ENCODE assay signal across 1 fruit fly cellular context in the genomic region with DNA sequence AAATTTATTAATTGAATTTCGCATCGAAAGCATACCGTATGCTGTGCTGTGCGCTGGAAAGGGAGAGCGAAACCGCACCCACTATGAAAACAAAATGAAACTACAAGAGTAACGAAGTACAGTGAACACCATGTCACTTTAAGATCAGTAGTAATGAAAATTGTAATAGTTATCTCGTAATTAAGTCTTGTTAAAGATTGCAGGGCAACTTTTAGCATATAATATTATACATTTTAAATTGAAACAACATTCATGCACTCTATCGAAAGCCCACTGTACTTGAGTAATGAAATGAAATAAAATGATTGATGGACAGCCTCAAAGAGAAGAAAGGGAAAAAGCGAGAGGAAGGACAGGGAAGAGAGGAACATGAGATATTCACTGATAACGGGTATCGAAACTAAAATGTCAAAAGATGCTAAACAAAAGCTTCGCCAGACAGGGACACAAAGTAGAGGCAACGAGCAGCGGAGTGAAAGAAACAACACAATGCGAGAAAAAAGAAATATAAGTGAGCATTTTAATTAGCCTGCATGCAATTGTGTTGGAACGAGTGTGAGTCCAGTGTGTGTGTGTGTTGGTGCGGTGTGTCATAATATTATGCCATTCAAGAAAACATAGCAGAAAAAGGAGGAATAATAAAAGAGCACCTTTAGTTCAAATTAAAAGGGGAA.
TF ChIP-seq lines count a peak whose summit lies in the region.

No protein-coding gene starts in this region.

TF ChIP-seq in whole organism, embryonic, 481 proteins besides CTCF, POLR2A, EP300 and RAD21 (continued from another document):
- TF ChIP-seq Chrac-16 (GFP tag; optimal IDR thresholded peaks at IDR 0.05; lab: Kevin White, UChicago), result peak; percentile 70
- TF ChIP-seq Gug (GFP tag; IDR thresholded peaks at IDR 0.05; lab: Robert Waterston, UW), result peak; percentile 52; the same call in 2 of the 4 replicates
- peak; percentile 27 for TF ChIP-seq CG10543 (GFP tag; optimal IDR thresholded peaks at IDR 0.05; lab: Kevin White, UChicago)
- peak; percentile 15 for TF ChIP-seq CG12236 (GFP tag; optimal IDR thresholded peaks at IDR 0.05; lab: Kevin White, UChicago)
- peak; percentile 26 for TF ChIP-seq fu2 (GFP tag; optimal IDR thresholded peaks at IDR 0.05; lab: Kevin White, UChicago)
- TF ChIP-seq CG9876 (GFP tag; optimal IDR thresholded peaks at IDR 0.05; lab: Kevin White, UChicago), result no peak
- peak; percentile 47 for TF ChIP-seq twi (tag; optimal IDR thresholded peaks at IDR 0.05; lab: Kevin White, UChicago)
- TF ChIP-seq klu (GFP tag; IDR thresholded peaks at IDR 0.05; lab: Robert Waterston, UW), result 0 out of 2 replicates have a peak, but pooled peaks have one; percentile 32
- no peak for TF ChIP-seq her (GFP tag; optimal IDR thresholded peaks at IDR 0.05; lab: Kevin White, UChicago)
- peak; percentile 46 for TF ChIP-seq CG4820 (GFP tag; optimal IDR thresholded peaks at IDR 0.05; lab: Kevin White, UChicago)
- no peak for TF ChIP-seq CG7745 (tag; optimal IDR thresholded peaks at IDR 0.05; lab: Kevin White, UChicago)
- TF ChIP-seq NC2β (GFP tag; optimal IDR thresholded peaks at IDR 0.05; lab: Kevin White, UChicago), result peak; percentile 62
- peak; percentile 83 for TF ChIP-seq dysf (GFP tag; IDR thresholded peaks at IDR 0.05; lab: Robert Waterston, UW)
- TF ChIP-seq Nf-YB (GFP tag; optimal IDR thresholded peaks at IDR 0.05; lab: Kevin White, UChicago), result peak; percentile 50
- peak; percentile 64 for TF ChIP-seq Aef1 (GFP tag; IDR thresholded peaks at IDR 0.05; lab: Robert Waterston, UW)
